Worm (Caenorhabditis elegans) whole organism, L4/young adult: ENCODE data around the gene mrps-17.

Experiments
- W03F9.2 ChIP-seq: fragments of 150-350 bp; optimal IDR thresholded peaks from 2 replicates; lab custom pipeline; 2014; ENCODE audit warnings: missing biosample characterization, missing genetic modification characterization
- dao-5 ChIP-seq: sonication (generic microtip); optimal IDR thresholded peaks from 2 replicates; lab custom pipeline; 2016; ENCODE audit warnings: missing genotype, missing genetic modification characterization, moderate library complexity, missing compliant biosample characterization
- him-1 ChIP-seq: sonication (generic microtip); optimal IDR thresholded peaks from 2 replicates; lab custom pipeline; 2016; ENCODE audit warnings: missing genotype, missing genetic modification reagents, missing genetic modification characterization, missing compliant biosample characterization

DNA sequence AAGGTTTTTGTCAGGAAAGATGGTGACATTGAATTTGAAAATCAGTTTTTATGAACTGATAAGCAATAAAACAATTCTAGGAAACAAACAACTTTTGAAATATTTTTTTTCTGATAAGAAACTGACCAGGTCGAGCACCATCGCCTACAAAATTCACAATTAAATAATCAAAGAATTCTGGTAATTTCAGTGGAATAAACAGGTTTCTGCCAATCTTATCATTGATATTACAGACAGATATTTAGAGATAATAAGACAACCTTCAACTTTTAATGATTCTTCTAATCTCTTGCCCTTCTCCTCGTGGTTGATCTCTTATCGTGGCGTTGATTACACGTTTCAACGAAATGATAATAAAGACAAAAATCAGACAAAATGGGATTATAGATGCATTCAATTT, 35.2 kb downstream of the mrps-17 start:
- TF ChIP-seq him-1 (tag; lab: Kevin White, UChicago) (no peak), W03F9.2 (tag; lab: Kevin White, UChicago) (no peak), dao-5 (tag; lab: Kevin White, UChicago) (no peak)
